Fruit fly (Drosophila melanogaster) whole organism, embryonic: Measurements from ENCODE around the gene CG42512.

Source experiments
- CG11093 ChIP-seq: fragments of 200-800 bp; sonication (Bioruptor generic); IDR thresholded peaks from 3 replicates; pipeline ENCODE4 v1.3.6; 2022; ENCODE audit warnings: missing biosample characterization, missing genetic modification characterization
- CG11456 ChIP-seq: fragments of 200-800 bp; sonication (Bioruptor generic); IDR thresholded peaks from 3 replicates; pipeline ENCODE4 v1.3.6; 2022; ENCODE audit warnings: missing biosample characterization, missing genetic modification characterization
- CG12071 ChIP-seq: fragments of 200-800 bp; sonication (Bioruptor generic); optimal IDR thresholded peaks from 3 replicates; lab custom pipeline; 2018; ENCODE audit warnings: missing biosample characterization, mild to moderate bottlenecking, missing genetic modification characterization
- CG13424 ChIP-seq: fragments of 200-800 bp; sonication (Bioruptor generic); optimal IDR thresholded peaks from 2 replicates; lab custom pipeline; 2019; ENCODE audit warnings: missing biosample characterization, mild to moderate bottlenecking, missing genetic modification characterization, moderate library complexity
- CG13775 ChIP-seq: fragments of 200-800 bp; sonication (Bioruptor generic); optimal IDR thresholded peaks from 3 replicates; lab custom pipeline; 2017; ENCODE audit warnings: missing biosample characterization, mild to moderate bottlenecking, missing genetic modification characterization
- CG13894 ChIP-seq: fragments of 200-800 bp; sonication (Bioruptor generic); optimal IDR thresholded peaks from 3 replicates; lab custom pipeline; 2018; ENCODE audit warnings: missing biosample characterization, mild to moderate bottlenecking, missing genetic modification characterization, moderate library complexity
- CG15269 ChIP-seq: fragments of 200-800 bp; sonication (Bioruptor generic); optimal IDR thresholded peaks from 2 replicates; lab custom pipeline; 2018; ENCODE audit warnings: missing biosample characterization, mild to moderate bottlenecking, missing genetic modification characterization, moderate library complexity
- CG15514 ChIP-seq: fragments of 200-800 bp; sonication (Bioruptor generic); optimal IDR thresholded peaks from 3 replicates; lab custom pipeline; 2017; ENCODE audit warnings: missing biosample characterization, missing genetic modification characterization, mild to moderate bottlenecking, moderate library complexity, missing genetic modification reagents
- CG17186 ChIP-seq: fragments of 200-800 bp; sonication (Bioruptor generic); optimal IDR thresholded peaks from 3 replicates; lab custom pipeline; 2017; ENCODE audit warnings: missing biosample characterization, missing genetic modification reagents, missing genetic modification characterization
- CG18476 ChIP-seq: fragments of 200-800 bp; sonication (Bioruptor generic); optimal IDR thresholded peaks from 2 replicates; lab custom pipeline; 2016; ENCODE audit warnings: missing biosample characterization, mild to moderate bottlenecking, missing genetic modification characterization
- CG18599 ChIP-seq: fragments of 200-800 bp; sonication (Bioruptor generic); optimal IDR thresholded peaks from 3 replicates; lab custom pipeline; 2017; ENCODE audit warnings: missing biosample characterization, missing genetic modification characterization, mild to moderate bottlenecking, moderate library complexity, missing genetic modification reagents
- CG2202 ChIP-seq: fragments of 200-800 bp; sonication (Bioruptor generic); optimal IDR thresholded peaks from 2 replicates; lab custom pipeline; 2018; ENCODE audit warnings: missing biosample characterization, mild to moderate bottlenecking, missing genetic modification characterization
- CG2678 ChIP-seq: fragments of 200-800 bp; sonication (Bioruptor generic); optimal IDR thresholded peaks from 3 replicates; lab custom pipeline; 2019; ENCODE audit warnings: missing biosample characterization, mild to moderate bottlenecking, missing genetic modification characterization, moderate library complexity
- CG2889 ChIP-seq: fragments of 200-800 bp; sonication (Bioruptor generic); IDR thresholded peaks from 3 replicates; pipeline ENCODE4 v1.3.6; 2022; ENCODE audit warnings: missing biosample characterization, missing genetic modification characterization
- CG33213 ChIP-seq: fragments of 200-800 bp; sonication (Bioruptor generic); optimal IDR thresholded peaks from 3 replicates; lab custom pipeline; 2016; ENCODE audit warnings: missing biosample characterization, missing genetic modification characterization
- CG3838 ChIP-seq: fragments of 200-800 bp; sonication (Bioruptor generic); optimal IDR thresholded peaks from 3 replicates; lab custom pipeline; 2016; ENCODE audit warnings: missing biosample characterization, missing genetic modification characterization
- CG3847 ChIP-seq: fragments of 200-800 bp; sonication (Bioruptor generic); IDR thresholded peaks from 2 replicates; pipeline ENCODE4 v1.3.6; 2022; ENCODE audit warnings: missing biosample characterization, missing genetic modification characterization
- CG4820 ChIP-seq: fragments of 200-800 bp; sonication (Bioruptor generic); optimal IDR thresholded peaks from 3 replicates; lab custom pipeline; 2016; ENCODE audit warnings: missing biosample characterization, missing genetic modification characterization
- CG4854 ChIP-seq: fragments of 200-800 bp; sonication (Bioruptor generic); optimal IDR thresholded peaks from 2 replicates; lab custom pipeline; 2016; ENCODE audit warnings: missing biosample characterization, missing genetic modification characterization, inconsistent platforms
- CG9215 ChIP-seq: fragments of 200-800 bp; sonication (Bioruptor generic); IDR thresholded peaks from 2 replicates; pipeline ENCODE4 v1.3.6; 2022; ENCODE audit warnings: missing biosample characterization, missing genetic modification characterization
- CG9876 ChIP-seq: fragments of 200-800 bp; sonication (Bioruptor generic); optimal IDR thresholded peaks from 2 replicates; lab custom pipeline; 2016; ENCODE audit warnings: missing biosample characterization, missing genetic modification characterization
- CTCF ChIP-seq: fragments of 200-800 bp; sonication (Bioruptor generic); optimal IDR thresholded peaks from 2 replicates; lab custom pipeline; 2017; ENCODE audit warnings: missing biosample characterization, mild to moderate bottlenecking, missing genetic modification characterization, moderate library complexity
- Dad ChIP-seq: fragments of 200-800 bp; sonication (Bioruptor generic); optimal IDR thresholded peaks from 3 replicates; lab custom pipeline; 2016; ENCODE audit warnings: missing biosample characterization, missing genetic modification characterization
- H15 ChIP-seq: fragments of 200-800 bp; sonication (Bioruptor generic); IDR thresholded peaks from 3 replicates; pipeline ENCODE4 v1.3.6; 2022; ENCODE audit warnings: missing biosample characterization, missing genetic modification characterization
- H2.0 ChIP-seq: fragments of 200-800 bp; sonication (Bioruptor generic); IDR thresholded peaks from 2 replicates; pipeline ENCODE4 v1.3.6; 2022; ENCODE audit warnings: missing biosample characterization, missing genetic modification characterization
- Hey ChIP-seq: fragments of 200-800 bp; sonication (Bioruptor generic); optimal IDR thresholded peaks from 3 replicates; lab custom pipeline; 2018; ENCODE audit warnings: missing biosample characterization, mild to moderate bottlenecking, missing genetic modification characterization
- Scr ChIP-seq: fragments of 200-800 bp; sonication (Bioruptor generic); IDR thresholded peaks from 2 replicates; pipeline ENCODE4 v1.3.6; 2022; ENCODE audit warnings: missing biosample characterization, missing genetic modification characterization; ENCODE audit not compliant: partially characterized antibody
- Sry-β ChIP-seq: fragments of 200-800 bp; sonication (Bioruptor generic); optimal IDR thresholded peaks from 2 replicates; lab custom pipeline; 2018; ENCODE audit warnings: missing biosample characterization, mild to moderate bottlenecking, missing genetic modification characterization, moderate library complexity
- ara ChIP-seq: fragments of 200-800 bp; sonication (Bioruptor generic); IDR thresholded peaks from 2 replicates; pipeline ENCODE4 v1.3.6; 2022; ENCODE audit warnings: missing biosample characterization, missing genetic modification characterization
- bigmax ChIP-seq: fragments of 200-800 bp; sonication (Bioruptor generic); optimal IDR thresholded peaks from 2 replicates; lab custom pipeline; 2018; ENCODE audit warnings: missing biosample characterization, mild to moderate bottlenecking, missing genetic modification characterization
- cas ChIP-seq: fragments of 200-800 bp; sonication (Bioruptor generic); IDR thresholded peaks from 2 replicates; pipeline ENCODE4 v1.3.6; 2022; ENCODE audit warnings: missing biosample characterization, missing genetic modification characterization
- eve ChIP-seq, 2 experiments: fragments of >200 bp; optimal IDR thresholded peaks; 2 replicates each; lab custom pipeline; 2017; ENCODE audit warnings: missing biosample characterization in 2 of 2, missing genetic modification characterization in 2 of 2
- fd96Cb ChIP-seq: fragments of 200-800 bp; sonication (Bioruptor generic); optimal IDR thresholded peaks from 2 replicates; lab custom pipeline; 2018; ENCODE audit warnings: missing biosample characterization, mild to moderate bottlenecking, missing genetic modification characterization, moderate library complexity
- gcm2 ChIP-seq: fragments of 200-800 bp; sonication (Bioruptor generic); optimal IDR thresholded peaks from 2 replicates; lab custom pipeline; 2016; ENCODE audit warnings: missing biosample characterization, missing genetic modification characterization
- gro ChIP-seq: fragments of 200-800 bp; sonication (Bioruptor generic); optimal IDR thresholded peaks from 2 replicates; lab custom pipeline; 2016; ENCODE audit warnings: missing biosample characterization, missing genetic modification characterization
- gsb ChIP-seq: fragments of 200-800 bp; sonication (Bioruptor generic); IDR thresholded peaks from 2 replicates; pipeline ENCODE4 v1.3.6; 2022; ENCODE audit warnings: missing biosample characterization, missing genetic modification characterization
- gsb-n ChIP-seq: fragments of 200-800 bp; sonication (Bioruptor generic); optimal IDR thresholded peaks from 3 replicates; lab custom pipeline; 2018; ENCODE audit warnings: missing biosample characterization, mild to moderate bottlenecking, missing genetic modification characterization
- lilli ChIP-seq: fragments of 200-800 bp; sonication (Bioruptor generic); optimal IDR thresholded peaks from 3 replicates; lab custom pipeline; 2016; ENCODE audit warnings: missing biosample characterization, missing genetic modification characterization
- nau ChIP-seq: fragments of 200-800 bp; sonication (Bioruptor generic); optimal IDR thresholded peaks from 3 replicates; lab custom pipeline; 2017; ENCODE audit warnings: missing biosample characterization, mild to moderate bottlenecking, missing genetic modification characterization, missing genetic modification reagents
- onecut ChIP-seq: fragments of 200-800 bp; sonication (Bioruptor generic); IDR thresholded peaks from 2 replicates; pipeline ENCODE4 v1.3.6; 2022; ENCODE audit warnings: missing biosample characterization, missing genetic modification characterization
- p53 ChIP-seq: fragments of 200-800 bp; sonication (Bioruptor generic); optimal IDR thresholded peaks from 2 replicates; lab custom pipeline; 2016; ENCODE audit warnings: missing biosample characterization, missing genetic modification characterization
- ro ChIP-seq: fragments of 200-800 bp; sonication (Bioruptor generic); IDR thresholded peaks from 2 replicates; pipeline ENCODE4 v1.3.6; 2022; ENCODE audit warnings: missing biosample characterization, missing genetic modification characterization
- sima ChIP-seq: fragments of 200-800 bp; sonication (Bioruptor generic); optimal IDR thresholded peaks from 2 replicates; lab custom pipeline; 2016; ENCODE audit warnings: missing biosample characterization, missing genetic modification characterization
- sna ChIP-seq: fragments of 200-800 bp; sonication (Bioruptor generic); IDR thresholded peaks from 2 replicates; pipeline ENCODE4 v1.3.6; 2022; ENCODE audit warnings: missing biosample characterization, missing genetic modification characterization; ENCODE audit not compliant: partially characterized antibody
- sob ChIP-seq: fragments of 200-800 bp; sonication (Bioruptor generic); IDR thresholded peaks from 2 replicates; pipeline ENCODE4 v1.3.6; 2022; ENCODE audit warnings: missing biosample characterization, missing genetic modification characterization
- sqz ChIP-seq: fragments of 200-800 bp; sonication (Bioruptor generic); optimal IDR thresholded peaks from 3 replicates; lab custom pipeline; 2018; ENCODE audit warnings: missing biosample characterization, mild to moderate bottlenecking, missing genetic modification characterization
- usp ChIP-seq: fragments of >200 bp; optimal IDR thresholded peaks from 2 replicates; lab custom pipeline; 2017; ENCODE audit warnings: missing biosample characterization, missing genetic modification characterization
- wek ChIP-seq: fragments of 200-800 bp; sonication (Bioruptor generic); optimal IDR thresholded peaks from 3 replicates; lab custom pipeline; 2018; ENCODE audit warnings: missing biosample characterization, mild to moderate bottlenecking, missing genetic modification characterization, moderate library complexity
- zen ChIP-seq: fragments of 200-800 bp; sonication (Bioruptor generic); optimal IDR thresholded peaks from 3 replicates; lab custom pipeline; 2018; ENCODE audit warnings: missing biosample characterization, mild to moderate bottlenecking, missing genetic modification characterization, moderate library complexity

Gene CG42512

DNA sequence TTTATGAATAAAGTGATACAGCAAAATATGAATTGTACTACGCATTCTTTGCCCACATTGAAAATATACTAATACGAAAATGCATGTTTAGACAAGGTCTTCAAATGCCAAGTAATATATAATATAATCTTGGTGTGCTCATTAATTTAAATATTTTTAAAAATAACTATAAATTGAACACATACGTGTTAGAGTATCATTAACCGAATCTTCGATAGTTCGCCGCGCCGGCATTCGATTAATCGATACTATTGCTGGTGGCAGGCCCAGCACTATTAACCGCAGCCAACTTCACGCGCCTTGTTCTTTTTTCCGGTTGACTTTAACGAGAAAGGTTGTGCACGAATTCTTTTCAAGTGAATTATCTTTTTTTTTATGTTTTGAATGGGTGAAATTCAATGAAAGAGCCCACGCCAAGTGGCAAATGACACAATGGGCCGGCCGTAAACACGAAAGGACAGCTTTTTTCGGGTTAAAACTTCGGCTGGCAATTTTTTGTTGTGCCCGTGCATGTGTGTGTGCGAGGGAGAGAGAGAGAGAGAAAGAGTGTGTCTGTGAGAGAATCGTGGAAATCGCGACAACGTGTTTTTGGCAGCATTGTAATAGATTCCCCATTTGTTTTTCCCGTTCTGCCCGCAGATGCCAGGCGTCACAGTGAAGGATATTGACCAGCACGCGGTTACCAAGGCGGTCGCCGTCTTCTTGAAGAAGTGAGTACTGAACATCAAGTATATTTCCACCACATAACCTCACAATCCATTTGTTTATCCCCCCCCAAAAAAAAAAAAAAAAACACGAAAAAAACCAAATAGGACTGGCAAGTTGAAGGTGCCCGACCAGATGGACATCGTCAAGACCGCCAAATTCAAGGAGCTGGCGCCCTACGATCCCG is 13.3 kb upstream of the CG42512 start, which contains the start of gene RpS19a (continued):
- TF ChIP-seq wek = peak; percentile 89
- peak; percentile 92 for TF ChIP-seq CG11456 (GFP tag; lab: Robert Waterston, UW)
- TF ChIP-seq usp (GFP tag; lab: Kevin White, UChicago) = no peak
- peak; percentile 36 for TF ChIP-seq gcm2 (GFP tag; lab: Kevin White, UChicago)
- 0 out of 3 replicates have a peak, but pooled peaks have one; percentile 43 for TF ChIP-seq CG2889 (GFP tag; lab: Robert Waterston, UW)
- TF ChIP-seq CG3838 (GFP tag; lab: Kevin White, UChicago) = no peak
- no peak for TF ChIP-seq CG9215 (GFP tag; lab: Robert Waterston, UW)
- TF ChIP-seq CG15269 (tag; lab: Kevin White, UChicago) = peak; percentile 74
- TF ChIP-seq gro (GFP tag; lab: Kevin White, UChicago) = peak; percentile 53
- no peak for TF ChIP-seq eve (GFP tag; optimal IDR thresholded peaks at IDR 0.05; lab: Kevin White, UChicago)
- TF ChIP-seq CG18599 (GFP tag; lab: Kevin White, UChicago) = peak; percentile 79
- TF ChIP-seq CG2202 (tag; lab: Kevin White, UChicago) = peak; percentile 45
- peak; percentile 85 for TF ChIP-seq nau (GFP tag; lab: Kevin White, UChicago)
- peak; percentile 35 for TF ChIP-seq Dad
- peak; percentile 73 for TF ChIP-seq sob (GFP tag; lab: Robert Waterston, UW)
- peak; percentile 63 for TF ChIP-seq gsb-n
- peak; percentile 87 for TF ChIP-seq sqz (GFP tag; lab: Kevin White, UChicago)
- peak; percentile 77 for TF ChIP-seq CTCF (GFP tag; lab: Kevin White, UChicago)
- TF ChIP-seq fd96Cb = peak; percentile 44
- TF ChIP-seq Hey (tag; lab: Kevin White, UChicago) = peak; percentile 74
- TF ChIP-seq sima (GFP tag; lab: Kevin White, UChicago) = no peak
- TF ChIP-seq CG13894 (tag; lab: Kevin White, UChicago) = peak; percentile 75
- TF ChIP-seq CG3847 (GFP tag; lab: Robert Waterston, UW) = peak; percentile 59
- peak; percentile 61; the same call in 1 of the 2 replicates for TF ChIP-seq H2.0 (GFP tag; lab: Robert Waterston, UW)
- TF ChIP-seq ro (GFP tag; lab: Robert Waterston, UW) = no peak; the same call in 1 of the 2 replicates
- TF ChIP-seq gsb (GFP tag; lab: Robert Waterston, UW) = 0 out of 2 replicates have a peak, but pooled peaks have one; percentile 48
- no peak for TF ChIP-seq CG11093 (GFP tag; lab: Robert Waterston, UW)
- TF ChIP-seq CG12071 = peak; percentile 92
- no peak for TF ChIP-seq p53 (GFP tag; lab: Kevin White, UChicago)
- TF ChIP-seq zen = peak; percentile 40
- peak; percentile 44 for TF ChIP-seq Sry-β (GFP tag; lab: Kevin White, UChicago)
- peak; percentile 14 for TF ChIP-seq CG18476 (GFP tag; lab: Kevin White, UChicago)
- peak; percentile 86 for TF ChIP-seq CG13775 (GFP tag; lab: Kevin White, UChicago)
- peak; percentile 26; the same call in 1 of the 2 replicates for TF ChIP-seq cas (GFP tag; lab: Robert Waterston, UW)
- TF ChIP-seq Scr (GFP tag; lab: Robert Waterston, UW) = peak; percentile 66; the same call in 1 of the 2 replicates
- TF ChIP-seq bigmax = peak; percentile 87
- peak; percentile 58 for TF ChIP-seq CG9876 (GFP tag; lab: Kevin White, UChicago)
- TF ChIP-seq CG13424 (tag; lab: Kevin White, UChicago) = peak; percentile 53
- TF ChIP-seq ara (GFP tag; lab: Robert Waterston, UW) = peak; percentile 77
- peak; percentile 72 for TF ChIP-seq CG17186 (GFP tag; lab: Kevin White, UChicago)
- peak; percentile 38 for TF ChIP-seq CG4820
- TF ChIP-seq CG33213 (GFP tag; lab: Kevin White, UChicago) = peak; percentile 69
- TF ChIP-seq CG2678 (tag; lab: Kevin White, UChicago) = peak; percentile 70
- no peak for TF ChIP-seq sna (GFP tag; lab: Robert Waterston, UW)
- peak; percentile 48 for TF ChIP-seq lilli
- TF ChIP-seq CG4854 (GFP tag; lab: Kevin White, UChicago) = peak; percentile 65
- TF ChIP-seq CG15514 (GFP tag; lab: Kevin White, UChicago) = peak; percentile 78
- TF ChIP-seq onecut (GFP tag; lab: Robert Waterston, UW) = peak; percentile 80
- TF ChIP-seq H15 = peak; percentile 67; the same call in 2 of the 3 replicates
